Fruit fly (Drosophila melanogaster): ENCODE results near the gene CG5056.

DNA sequence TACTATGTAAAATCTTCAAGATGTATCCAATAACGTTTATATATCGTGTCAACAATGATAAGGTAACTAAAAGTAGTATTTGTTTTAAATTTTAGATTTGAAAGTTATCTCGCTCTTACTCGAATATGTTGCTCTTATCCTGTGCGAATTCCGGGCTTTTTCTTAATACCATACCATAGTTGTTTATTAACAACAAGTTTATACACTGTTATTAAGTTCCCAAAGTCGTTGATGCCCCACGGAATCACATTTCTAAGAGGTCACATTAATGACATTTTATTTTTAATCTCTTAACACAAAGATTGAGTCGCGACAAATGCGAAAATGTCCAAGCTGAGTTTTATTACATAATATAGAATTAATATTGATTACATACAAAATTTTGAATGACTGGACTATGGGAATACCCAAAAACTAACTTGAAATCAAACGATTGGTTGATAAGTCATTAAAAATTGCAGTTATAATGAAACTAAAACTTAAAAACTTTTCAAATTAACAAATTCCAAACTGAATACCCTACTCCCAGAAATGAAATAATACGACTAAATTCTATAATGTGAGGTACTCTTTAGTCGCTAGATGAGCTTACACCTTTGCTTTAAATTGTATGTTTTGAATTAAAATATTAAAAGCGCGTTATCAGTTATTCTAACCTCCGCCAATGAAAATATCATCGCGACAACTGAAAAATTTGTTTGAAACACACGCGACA is 43.6 kb upstream of the CG5056 start, which contains the start of gene CG5381:
- no peak for TF ChIP-seq fru (GFP tag; optimal IDR thresholded peaks at IDR 0.05)
- no peak for TF ChIP-seq Sp1 (GFP tag; optimal IDR thresholded peaks at IDR 0.05)
- no peak for TF ChIP-seq GATAd (GFP tag; optimal IDR thresholded peaks at IDR 0.05)
- no peak for TF ChIP-seq jim (GFP tag; optimal IDR thresholded peaks at IDR 0.05)
- no peak for TF ChIP-seq sv (GFP tag; optimal IDR thresholded peaks at IDR 0.05)
- no peak for TF ChIP-seq CG32264 (GFP tag; optimal IDR thresholded peaks at IDR 0.05)
- no peak for TF ChIP-seq Hr83 (GFP tag; optimal IDR thresholded peaks at IDR 0.05; ENCODE audit: poor library complexity, severe bottlenecking)
- no peak for TF ChIP-seq pan (optimal IDR thresholded peaks at IDR 0.05)
- TF ChIP-seq psq (GFP tag; optimal IDR thresholded peaks at IDR 0.05), result no peak
- TF ChIP-seq usp (GFP tag; optimal IDR thresholded peaks at IDR 0.05), result no peak
- no peak for TF ChIP-seq Myc (optimal IDR thresholded peaks at IDR 0.05)

All from whole organism, wandering third instar larva.